Worm (Caenorhabditis elegans): ENCODE measurements around the gene nhr-107.

DNA sequence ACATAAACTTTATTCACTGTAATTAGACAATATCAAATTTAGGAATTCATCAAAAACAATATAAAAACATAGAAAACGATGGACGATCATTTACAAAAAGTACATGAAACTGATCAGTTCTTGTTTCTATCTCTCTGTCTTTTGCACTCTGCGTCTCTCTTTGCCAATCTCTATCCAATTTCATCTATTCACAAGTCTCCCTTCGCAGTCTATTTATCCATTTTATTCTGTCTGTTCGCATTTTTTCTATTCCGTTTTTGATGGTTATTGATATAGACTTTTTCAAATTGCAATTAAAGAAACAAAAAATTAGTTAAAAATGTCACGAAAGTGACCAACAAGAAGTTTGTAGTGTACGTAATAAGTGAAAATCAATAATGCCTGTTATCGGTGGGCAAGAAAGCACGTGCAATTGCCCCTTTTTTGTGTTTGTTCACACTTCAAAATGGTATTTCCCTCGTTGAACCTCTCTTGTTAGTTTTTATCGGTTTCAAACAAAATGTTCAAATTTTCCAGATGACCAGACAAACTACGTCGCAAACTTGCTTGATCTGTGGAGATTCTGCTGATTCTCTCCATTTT, 1.5 kb upstream of the nhr-107 start, which contains the start of gene nhr-42:
- TF ChIP-seq ztf-23 (GFP tag; IDR thresholded peaks at IDR 0.05) (no peak), med-1 (GFP tag; optimal IDR thresholded peaks at IDR 0.05; ENCODE audit: insufficient read depth) (no peak)
